Worm (Caenorhabditis elegans) whole organism, early embryonic: ENCODE measurements around the gene sre-47.
"Not testable (repeated sequence)": the region's sequence is repeated elsewhere in the genome, so short reads cannot be mapped to it uniquely, and the experiment has no call there.

ENCODE experiments used
- B0310.2 ChIP-seq: sonication (generic microtip); optimal IDR thresholded peaks from 2 replicates; lab custom pipeline; 2016; ENCODE audit warnings: mild to moderate bottlenecking, missing genetic modification characterization, missing compliant biosample characterization
- F13C5.2 ChIP-seq: sonication (generic microtip); optimal IDR thresholded peaks from 2 replicates; lab custom pipeline; 2017; ENCODE audit warnings: mild to moderate bottlenecking, missing genetic modification characterization, inconsistent platforms, missing compliant biosample characterization
- aly-1 ChIP-seq: sonication (generic microtip); optimal IDR thresholded peaks from 2 replicates; lab custom pipeline; 2016; ENCODE audit warnings: missing genetic modification characterization, missing compliant biosample characterization
- ama-1 ChIP-seq: fragments of 150-350 bp; optimal IDR thresholded peaks from 2 replicates; lab custom pipeline; 2014
- ceh-13 ChIP-seq: fragments of 200-800 bp; sonication (Bioruptor generic); optimal IDR thresholded peaks from 2 replicates; lab custom pipeline; 2018; ENCODE audit warnings: mild to moderate bottlenecking, missing genetic modification characterization, missing compliant biosample characterization
- ceh-36 ChIP-seq: sonication (generic microtip); optimal IDR thresholded peaks from 2 replicates; lab custom pipeline; 2016; ENCODE audit warnings: missing genetic modification characterization, inconsistent platforms, missing compliant biosample characterization
- ets-7 ChIP-seq: sonication (generic microtip); optimal IDR thresholded peaks from 2 replicates; lab custom pipeline; 2016; ENCODE audit warnings: missing genotype, missing genetic modification characterization, missing compliant biosample characterization
- flt-1 ChIP-seq: fragments of 200-800 bp; sonication (Bioruptor generic); IDR thresholded peaks from 2 replicates; pipeline ENCODE4 v1.3.6; 2022; ENCODE audit warnings: missing genetic modification characterization, missing compliant biosample characterization
- hmbx-1 ChIP-seq: sonication (generic microtip); optimal IDR thresholded peaks from 2 replicates; lab custom pipeline; 2016; ENCODE audit warnings: mild to moderate bottlenecking, missing genetic modification characterization, missing compliant biosample characterization
- hmg-4 ChIP-seq: fragments of 200-800 bp; sonication (Bioruptor generic); optimal IDR thresholded peaks from 2 replicates; lab custom pipeline; 2018; ENCODE audit warnings: mild to moderate bottlenecking, missing genetic modification characterization, missing compliant biosample characterization
- hnd-1 ChIP-seq: sonication (generic microtip); optimal IDR thresholded peaks from 2 replicates; lab custom pipeline; 2016; ENCODE audit warnings: missing genetic modification characterization, missing compliant biosample characterization
- pes-1 ChIP-seq: fragments of 200-800 bp; sonication (Bioruptor generic); IDR thresholded peaks from 2 replicates; pipeline ENCODE4 v1.3.6; 2022; ENCODE audit warnings: missing genetic modification reagents, missing genetic modification characterization, missing compliant biosample characterization
- scrt-1 ChIP-seq: fragments of 200-800 bp; sonication (Bioruptor generic); IDR thresholded peaks from 2 replicates; pipeline ENCODE4 v1.3.6; 2022; ENCODE audit warnings: missing genetic modification characterization, missing compliant biosample characterization
- sea-1 ChIP-seq: fragments of 200-800 bp; sonication (Bioruptor generic); conservative IDR thresholded peaks from 2 replicates; pipeline ENCODE4 v1.3.6; 2022; ENCODE audit warnings: missing genetic modification characterization, missing compliant biosample characterization
- tbx-11 ChIP-seq: fragments of 200-800 bp; sonication (Bioruptor generic); IDR thresholded peaks from 2 replicates; pipeline ENCODE4 v1.3.6; 2022; ENCODE audit warnings: missing genetic modification characterization, missing compliant biosample characterization
- tbx-37 ChIP-seq: fragments of 200-800 bp; sonication (Bioruptor generic); conservative IDR thresholded peaks from 2 replicates; pipeline ENCODE4 v1.3.6; 2022; ENCODE audit warnings: missing genetic modification reagents, missing genetic modification characterization, missing compliant biosample characterization
- tra-4 ChIP-seq: sonication (generic microtip); optimal IDR thresholded peaks from 2 replicates; lab custom pipeline; 2017; ENCODE audit warnings: missing genetic modification characterization, missing compliant biosample characterization

The sre-47 gene

DNA sequence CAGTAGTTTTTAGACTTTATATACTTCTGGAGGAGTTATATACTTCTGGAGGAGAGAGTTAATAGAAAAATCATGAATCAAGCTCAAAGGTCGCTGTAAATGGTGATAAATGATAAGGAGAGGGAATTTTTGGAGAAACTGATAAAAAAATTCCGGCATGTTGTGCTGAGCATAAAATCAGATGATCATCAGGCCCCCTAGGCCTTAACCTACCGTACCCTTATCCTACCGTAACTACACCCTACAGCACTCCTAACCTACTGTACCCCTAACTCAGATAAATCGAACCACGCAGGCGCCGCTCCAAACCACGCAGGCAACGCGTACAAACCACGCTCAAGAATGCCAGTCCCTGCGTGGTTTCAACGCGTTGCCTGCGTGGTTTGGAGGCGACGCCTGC, 15.6 kb upstream of the sre-47 start, which contains the start of gene F01D5.3:
Gene F01D5.3, minus strand, starts transcription at position 101 of the 400 bp plus-strand sequence.
- not testable (repeated sequence) for TF ChIP-seq ets-7; aly-1 (tag; lab: Kevin White, UChicago); tra-4 (tag; lab: Kevin White, UChicago)

DNA sequence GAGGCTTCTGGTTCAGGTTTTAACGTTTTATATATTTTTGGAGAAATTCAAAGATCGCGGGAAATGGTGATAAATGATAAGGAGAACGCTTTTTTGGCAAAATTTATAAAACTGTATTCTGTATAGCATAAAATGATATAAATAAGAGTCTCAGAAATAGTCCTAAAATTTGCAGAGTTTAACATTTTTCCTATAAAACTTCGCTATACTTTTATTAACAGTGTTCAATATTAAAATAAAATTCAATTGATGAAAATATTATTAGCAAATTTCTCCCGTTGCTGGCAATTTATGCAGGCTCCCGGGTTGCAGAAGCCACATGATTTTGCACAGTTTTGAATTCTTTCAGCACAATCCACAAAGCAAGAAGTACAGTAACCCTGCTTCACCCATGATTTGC, 14.5 kb upstream of the sre-47 start, which contains the start of gene F01D5.2:
Gene F01D5.2, minus strand, starts transcription at position 101 of the 400 bp plus-strand sequence.
- TF ChIP-seq pes-1 (GFP tag; lab: Robert Waterston, UW) (no peak), tbx-37 (GFP tag; lab: Robert Waterston, UW) (no peak), ceh-13 (no peak), B0310.2 (no peak), sea-1 (GFP tag; lab: Robert Waterston, UW) (no peak), tra-4 (tag; lab: Kevin White, UChicago) (no peak), ceh-36 (tag; lab: Kevin White, UChicago) (no peak), hmbx-1 (tag; lab: Kevin White, UChicago) (no peak), hmg-4 (GFP tag; lab: Kevin White, UChicago) (no peak), aly-1 (tag; lab: Kevin White, UChicago) (no peak), F13C5.2 (no peak), scrt-1 (GFP tag; lab: Robert Waterston, UW) (no peak), tbx-11 (GFP tag; lab: Robert Waterston, UW) (no peak), ets-7 (no peak)

DNA sequence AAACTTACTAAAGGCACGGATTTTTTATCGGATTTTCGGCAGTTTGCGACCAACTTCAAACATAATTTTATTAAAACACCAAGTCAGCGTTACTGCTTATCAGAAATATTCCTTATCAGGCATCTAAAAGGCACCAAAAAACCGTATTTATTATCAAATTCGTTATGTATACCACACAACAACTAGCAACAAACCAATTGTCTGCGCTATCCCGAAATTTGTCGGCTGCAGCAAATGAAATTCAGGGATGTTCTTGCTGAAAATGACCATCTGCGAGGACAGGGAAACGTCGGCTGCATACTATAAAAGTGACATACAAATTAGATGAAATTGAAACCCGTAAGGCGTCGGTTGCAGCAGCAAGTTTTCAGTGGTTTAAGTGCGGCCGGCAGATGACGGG, 13.5 kb upstream of the sre-47 start:
- TF ChIP-seq ceh-36 (tag; lab: Kevin White, UChicago) (no peak), hmbx-1 (tag; lab: Kevin White, UChicago) (no peak), flt-1 (no peak), pes-1 (GFP tag; lab: Robert Waterston, UW) (no peak), tra-4 (tag; lab: Kevin White, UChicago) (no peak), scrt-1 (GFP tag; lab: Robert Waterston, UW) (no peak), F13C5.2 (no peak), aly-1 (tag; lab: Kevin White, UChicago) (no peak), hmg-4 (GFP tag; lab: Kevin White, UChicago) (no peak), ets-7 (no peak), sea-1 (GFP tag; lab: Robert Waterston, UW) (no peak), hnd-1 (tag; lab: Kevin White, UChicago) (no peak), B0310.2 (no peak), ama-1 (no peak), tbx-11 (GFP tag; lab: Robert Waterston, UW) (no peak), ceh-13 (no peak)

DNA sequence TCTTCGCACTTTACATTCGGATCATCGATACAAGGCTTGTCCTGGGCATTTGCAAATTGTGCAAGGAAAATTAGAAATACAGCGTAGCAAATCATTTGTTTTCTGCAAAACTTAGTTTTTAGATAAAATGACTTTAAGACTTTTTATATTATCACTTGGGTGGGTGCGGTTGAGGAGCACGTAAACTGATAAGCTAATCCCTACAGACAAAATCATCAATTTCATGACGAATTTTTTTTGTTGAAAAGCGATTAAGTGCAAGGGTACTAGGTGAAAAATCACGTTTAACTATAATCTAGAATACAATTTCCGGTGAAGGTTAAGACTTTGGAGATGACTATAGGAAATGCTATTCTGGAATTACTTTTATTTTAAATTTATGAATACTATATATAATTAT, 13.0 kb upstream of the sre-47 start, which contains the start of gene F01D5.1:
Gene F01D5.1, minus strand, starts transcription at position 105 of the 400 bp plus-strand sequence.
- TF ChIP-seq pes-1 (GFP tag; lab: Robert Waterston, UW) (no peak), hnd-1 (tag; lab: Kevin White, UChicago) (no peak), F13C5.2 (no peak), ama-1 (no peak), sea-1 (GFP tag; lab: Robert Waterston, UW) (no peak), B0310.2 (no peak)

- TF ChIP-seq tbx-37 (GFP tag; lab: Robert Waterston, UW): no peak
- no peak for TF ChIP-seq hnd-1 (tag; lab: Kevin White, UChicago)
- TF ChIP-seq ceh-13: no peak
- TF ChIP-seq ama-1: no peak
- no peak for TF ChIP-seq B0310.2
- TF ChIP-seq ets-7: no peak
Observed at ce11 chrII:13994934-13995333, 10.5 kb upstream of the sre-47 start, which contains the start of gene Y39G8B.7. Gene Y39G8B.7 (minus strand): TSS chrII:13995034.

- TF ChIP-seq hmbx-1 (tag; lab: Kevin White, UChicago) (no peak), flt-1 (no peak), hnd-1 (tag; lab: Kevin White, UChicago) (no peak), tra-4 (tag; lab: Kevin White, UChicago) (no peak), aly-1 (tag; lab: Kevin White, UChicago) (no peak), ets-7 (no peak), F13C5.2 (no peak), hmg-4 (GFP tag; lab: Kevin White, UChicago) (no peak), ama-1 (no peak), pes-1 (GFP tag; lab: Robert Waterston, UW) (no peak), tbx-11 (GFP tag; lab: Robert Waterston, UW) (no peak), B0310.2 (no peak), sea-1 (GFP tag; lab: Robert Waterston, UW) (no peak), scrt-1 (GFP tag; lab: Robert Waterston, UW) (no peak), tbx-37 (GFP tag; lab: Robert Waterston, UW) (no peak), ceh-13 (no peak)
Observed at ce11 chrII:13991741-13992140, 7.3 kb upstream of the sre-47 start, which contains the start of gene Y39G8B.5. Gene Y39G8B.5 (minus strand): TSS chrII:13991841.

DNA sequence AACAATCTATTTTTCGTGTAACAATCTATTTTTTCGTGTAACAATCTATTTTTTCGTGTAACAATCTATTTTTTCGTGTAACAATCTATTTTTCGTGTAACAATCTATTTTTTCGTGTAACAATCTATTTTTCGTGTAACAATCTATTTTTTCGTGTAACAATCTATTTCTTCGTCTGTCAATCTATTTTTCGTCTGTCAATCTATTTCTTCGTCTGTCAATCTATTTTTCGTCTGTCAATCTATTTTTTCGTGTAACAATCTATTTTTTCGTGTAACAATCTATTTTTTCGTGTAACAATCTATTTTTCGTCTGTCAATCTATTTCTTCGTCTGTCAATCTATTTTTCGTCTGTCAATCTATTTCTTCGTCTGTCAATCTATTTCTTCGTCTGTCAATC, 1.6 kb upstream of the sre-47 start:
- peak; percentile 54 for TF ChIP-seq hmbx-1 (tag; lab: Kevin White, UChicago)

- no peak for TF ChIP-seq aly-1 (tag; lab: Kevin White, UChicago)
- no peak for TF ChIP-seq hmbx-1 (tag; lab: Kevin White, UChicago)
- TF ChIP-seq ceh-13: no peak
- TF ChIP-seq hnd-1 (tag; lab: Kevin White, UChicago): no peak
- TF ChIP-seq flt-1: no peak
- TF ChIP-seq tbx-37 (GFP tag; lab: Robert Waterston, UW): no peak
- TF ChIP-seq tbx-11 (GFP tag; lab: Robert Waterston, UW): no peak
- no peak for TF ChIP-seq ceh-36 (tag; lab: Kevin White, UChicago)
- TF ChIP-seq tra-4 (tag; lab: Kevin White, UChicago): no peak
- no peak for TF ChIP-seq scrt-1 (GFP tag; lab: Robert Waterston, UW)
- TF ChIP-seq F13C5.2: no peak
- TF ChIP-seq hmg-4 (GFP tag; lab: Kevin White, UChicago): no peak
- TF ChIP-seq ets-7: no peak
Observed at ce11 chrII:13982923-13983322, 1.5 kb downstream of the sre-47 start, which contains the start of the genes Y39G8B.13 and Y39G8B.10. Gene Y39G8B.13 (minus strand): TSS chrII:13983047. Gene Y39G8B.10 (minus strand): TSS chrII:13983115.
